Worm (Caenorhabditis elegans) whole organism, young adult: ENCODE results near the gene vps-33.1.

ENCODE experiments used
- F49E8.2 ChIP-seq: sonication (generic microtip); optimal IDR thresholded peaks from 3 replicates; lab custom pipeline; 2017; ENCODE audit warnings: missing genetic modification characterization, mild to moderate bottlenecking, missing compliant biosample characterization, antibody characterized with exemption, moderate library complexity; ENCODE audit not compliant: insufficient read depth
- F57C9.4 ChIP-seq: sonication (generic microtip); optimal IDR thresholded peaks from 2 replicates; lab custom pipeline; 2017; ENCODE audit warnings: mild to moderate bottlenecking, missing genetic modification characterization, missing compliant biosample characterization
- Y53F4B.3 ChIP-seq: fragments of 200-800 bp; sonication (Bioruptor generic); IDR thresholded peaks from 2 replicates; pipeline ENCODE4 v1.3.6; 2022; ENCODE audit warnings: missing genetic modification reagents, missing genetic modification characterization, missing compliant biosample characterization
- Y56A3A.18 ChIP-seq: fragments of 200-800 bp; sonication (Bioruptor generic); IDR thresholded peaks from 2 replicates; pipeline ENCODE4 v1.3.6; 2022; ENCODE audit warnings: missing genetic modification reagents, missing genetic modification characterization, missing compliant biosample characterization
- die-1 ChIP-seq: sonication (generic microtip); optimal IDR thresholded peaks from 2 replicates; lab custom pipeline; 2016; ENCODE audit warnings: missing genotype, mild to moderate bottlenecking, missing genetic modification characterization, missing compliant biosample characterization
- pha-4 ChIP-seq: fragments of 150-350 bp; sonication (generic microtip); optimal IDR thresholded peaks from 2 replicates; lab custom pipeline; 2014; ENCODE audit warnings: missing biosample characterization, missing genetic modification reagents, missing genetic modification characterization
- somi-1 ChIP-seq: fragments of 200-800 bp; sonication (Bioruptor generic); optimal IDR thresholded peaks from 2 replicates; lab custom pipeline; 2018; ENCODE audit warnings: mild to moderate bottlenecking, missing genetic modification characterization, missing compliant biosample characterization
- zfh-2 ChIP-seq: fragments of 200-800 bp; sonication (Bioruptor generic); conservative IDR thresholded peaks from 2 replicates; pipeline ENCODE4 v1.3.6; 2022; ENCODE audit warnings: missing genetic modification reagents, missing genetic modification characterization, missing compliant biosample characterization

ce11 chrIII:8739786-8740185 is 39.1 kb downstream of the vps-33.1 start:
- TF ChIP-seq somi-1 (GFP tag; lab: Kevin White, UChicago) (no peak), zfh-2 (no peak), F49E8.2 (tag; lab: Kevin White, UChicago) (no peak), pha-4 (tag; lab: Kevin White, UChicago) (no peak), die-1 (tag; lab: Kevin White, UChicago) (no peak), Y53F4B.3 (GFP tag; lab: Robert Waterston, UW) (no peak), Y56A3A.18 (GFP tag; lab: Robert Waterston, UW) (no peak), F57C9.4 (tag; lab: Kevin White, UChicago) (no peak)
